Worm (Caenorhabditis elegans) whole organism, L1 larva: Measurements from ENCODE around the gene sri-74.

Experiments used
- C04F5.9 ChIP-seq: sonication (generic microtip); optimal IDR thresholded peaks from 2 replicates; lab custom pipeline; 2016; ENCODE audit warnings: missing genetic modification characterization, missing compliant biosample characterization
- C16A3.4 ChIP-seq: fragments of 150-350 bp; optimal IDR thresholded peaks from 2 replicates; lab custom pipeline; 2014; ENCODE audit warnings: missing biosample characterization, missing genetic modification characterization
- C34B4.2 ChIP-seq: sonication (generic microtip); optimal IDR thresholded peaks from 2 replicates; lab custom pipeline; 2017; ENCODE audit warnings: mild to moderate bottlenecking, missing genetic modification characterization, missing compliant biosample characterization
- Y116A8C.19 ChIP-seq: sonication (generic microtip); optimal IDR thresholded peaks from 2 replicates; lab custom pipeline; 2016; ENCODE audit warnings: missing compliant biosample characterization, missing genetic modification characterization, borderline replicate concordance
- alr-1 ChIP-seq: fragments of 200-800 bp; sonication (Bioruptor generic); optimal IDR thresholded peaks from 2 replicates; lab custom pipeline; 2018; ENCODE audit warnings: borderline replicate concordance, mild to moderate bottlenecking, missing genetic modification characterization, missing compliant biosample characterization
- aly-2 ChIP-seq: fragments of 150-350 bp; optimal IDR thresholded peaks from 2 replicates; lab custom pipeline; 2014; ENCODE audit warnings: missing biosample characterization, missing genetic modification characterization
- blmp-1 ChIP-seq: fragments of 150-350 bp; optimal IDR thresholded peaks from 2 replicates; lab custom pipeline; 2014; ENCODE audit warnings: missing biosample characterization, missing genetic modification characterization
- ceh-82 ChIP-seq, 3 experiments: fragments of 150-350 bp in 1 of 3; sonication (generic microtip) in 2 of 3; optimal IDR thresholded peaks; 2 replicates each; lab custom pipeline; 2014 to 2017; ENCODE audit warnings: missing biosample characterization in 3 of 3, missing genetic modification characterization in 3 of 3
- ceh-88 ChIP-seq: fragments of 200-800 bp; sonication (Bioruptor generic); IDR thresholded peaks from 2 replicates; pipeline ENCODE4 v1.3.6; 2022; ENCODE audit warnings: missing genetic modification characterization, missing compliant biosample characterization
- ces-1 ChIP-seq: fragments of 150-350 bp; optimal IDR thresholded peaks from 2 replicates; lab custom pipeline; 2014; ENCODE audit warnings: missing biosample characterization, missing genetic modification reagents, missing genetic modification characterization
- dpl-1 ChIP-seq, 3 experiments: fragments of 150-350 bp in 2 of 3; sonication (generic microtip) in 1 of 3; optimal IDR thresholded peaks; 2 replicates each; lab custom pipeline; 2014 to 2017; ENCODE audit warnings: missing biosample characterization in 3 of 3, missing genetic modification characterization in 3 of 3, missing genetic modification reagents in 3 of 3
- egl-13 ChIP-seq: sonication (generic microtip); optimal IDR thresholded peaks from 2 replicates; lab custom pipeline; 2016; ENCODE audit warnings: missing genotype, missing genetic modification reagents, missing genetic modification characterization, missing compliant biosample characterization
- egl-27 ChIP-seq, 2 experiments: fragments of 150-350 bp in 1 of 2; sonication (generic microtip); optimal IDR thresholded peaks; 3 replicates each; lab custom pipeline; 2017 to 2018; ENCODE audit warnings: missing biosample characterization in 2 of 2, missing genetic modification characterization in 2 of 2, missing genetic modification reagents in 2 of 2
- elt-2 ChIP-seq: sonication (generic microtip); optimal IDR thresholded peaks from 2 replicates; lab custom pipeline; 2016; ENCODE audit warnings: missing genetic modification characterization, mild to moderate bottlenecking, inconsistent platforms, missing compliant biosample characterization, missing genetic modification reagents
- elt-3 ChIP-seq, 6 experiments: fragments of 150-350 bp in 1 of 6; sonication (generic microtip); optimal IDR thresholded peaks; 2 replicates each; lab custom pipeline; 2017 to 2018; ENCODE audit warnings: missing biosample characterization in 6 of 6, missing genetic modification characterization in 6 of 6, inconsistent platforms in 1 of 6
- fkh-8 ChIP-seq: sonication (generic microtip); optimal IDR thresholded peaks from 2 replicates; lab custom pipeline; 2016; ENCODE audit warnings: mild to moderate bottlenecking, missing genetic modification characterization, missing compliant biosample characterization
- hpl-2 ChIP-seq: fragments of 150-350 bp; optimal IDR thresholded peaks from 2 replicates; lab custom pipeline; 2014; ENCODE audit warnings: missing biosample characterization, missing genetic modification reagents, missing genetic modification characterization
- jun-1 ChIP-seq: fragments of 150-350 bp; optimal IDR thresholded peaks from 2 replicates; lab custom pipeline; 2014; ENCODE audit warnings: missing biosample characterization, missing genetic modification reagents, missing genetic modification characterization
- lin-14 ChIP-seq: fragments of 200-800 bp; sonication (Bioruptor generic); optimal IDR thresholded peaks from 2 replicates; lab custom pipeline; 2018; ENCODE audit warnings: mild to moderate bottlenecking, missing genetic modification characterization, moderate library complexity, missing compliant biosample characterization
- lin-15B ChIP-seq: fragments of 150-350 bp; sonication (generic microtip); optimal IDR thresholded peaks from 3 replicates; lab custom pipeline; 2014; ENCODE audit warnings: missing biosample characterization, missing genetic modification characterization
- lin-35 ChIP-seq, 2 experiments: fragments of 150-350 bp; optimal IDR thresholded peaks; 2 replicates each; lab custom pipeline; 2014; ENCODE audit warnings: missing biosample characterization in 2 of 2, missing genetic modification characterization in 2 of 2, missing genetic modification reagents in 2 of 2
- lin-39 ChIP-seq: fragments of 150-350 bp; optimal IDR thresholded peaks from 2 replicates; lab custom pipeline; 2014; ENCODE audit warnings: missing biosample characterization, missing genetic modification reagents, missing genetic modification characterization
- mab-9 ChIP-seq: fragments of 200-800 bp; sonication (Bioruptor generic); IDR thresholded peaks from 2 replicates; pipeline ENCODE4 v1.3.6; 2022; ENCODE audit warnings: missing genetic modification reagents, missing genetic modification characterization, missing compliant biosample characterization
- nhr-12 ChIP-seq: sonication (generic microtip); optimal IDR thresholded peaks from 2 replicates; lab custom pipeline; 2017; ENCODE audit warnings: missing biosample characterization, missing genetic modification characterization
- nhr-19 ChIP-seq: fragments of 200-800 bp; sonication (Bioruptor generic); conservative IDR thresholded peaks from 2 replicates; pipeline ENCODE4 v1.3.6; 2022; ENCODE audit warnings: missing genetic modification characterization, missing compliant biosample characterization
- nhr-20 ChIP-seq: sonication (generic microtip); optimal IDR thresholded peaks from 2 replicates; lab custom pipeline; 2016; ENCODE audit warnings: mild to moderate bottlenecking, missing genetic modification characterization, missing compliant biosample characterization
- nhr-28 ChIP-seq: fragments of 150-350 bp; optimal IDR thresholded peaks from 2 replicates; lab custom pipeline; 2014; ENCODE audit warnings: missing biosample characterization, missing genetic modification characterization
- nhr-71 ChIP-seq: sonication (generic microtip); optimal IDR thresholded peaks from 2 replicates; lab custom pipeline; 2016; ENCODE audit warnings: mild to moderate bottlenecking, missing genetic modification characterization, moderate library complexity, missing compliant biosample characterization
- nhr-77 ChIP-seq: fragments of 150-350 bp; optimal IDR thresholded peaks from 2 replicates; lab custom pipeline; 2014; ENCODE audit warnings: missing biosample characterization, missing genetic modification characterization
- nhr-90 ChIP-seq: sonication (generic microtip); optimal IDR thresholded peaks from 2 replicates; lab custom pipeline; 2016; ENCODE audit warnings: mild to moderate bottlenecking, missing genetic modification characterization, missing compliant biosample characterization; ENCODE audit not compliant: poor library complexity
- pax-3 ChIP-seq: fragments of 200-800 bp; sonication (Bioruptor generic); optimal IDR thresholded peaks from 2 replicates; lab custom pipeline; 2018; ENCODE audit warnings: mild to moderate bottlenecking, missing genetic modification characterization, moderate library complexity, missing compliant biosample characterization
- rnt-1 ChIP-seq: sonication (generic microtip); optimal IDR thresholded peaks from 2 replicates; lab custom pipeline; 2016; ENCODE audit warnings: mild to moderate bottlenecking, missing genetic modification characterization, moderate library complexity, missing compliant biosample characterization
- skn-1 ChIP-seq: fragments of 150-350 bp; optimal IDR thresholded peaks from 2 replicates; lab custom pipeline; 2014; ENCODE audit warnings: missing biosample characterization, missing genetic modification characterization
- snpc-4 ChIP-seq: fragments of 150-350 bp; optimal IDR thresholded peaks from 2 replicates; lab custom pipeline; 2014; ENCODE audit warnings: missing biosample characterization, missing genetic modification characterization
- sptf-1 ChIP-seq: fragments of 150-350 bp; optimal IDR thresholded peaks from 2 replicates; lab custom pipeline; 2014; ENCODE audit warnings: missing biosample characterization, missing genetic modification characterization
- sup-37 ChIP-seq: fragments of 200-800 bp; sonication (Bioruptor generic); optimal IDR thresholded peaks from 2 replicates; lab custom pipeline; 2018; ENCODE audit warnings: mild to moderate bottlenecking, missing genetic modification characterization, missing compliant biosample characterization
- unc-130 ChIP-seq: fragments of 150-350 bp; optimal IDR thresholded peaks from 2 replicates; lab custom pipeline; 2017; ENCODE audit warnings: missing biosample characterization, missing genetic modification characterization, inconsistent platforms
- unc-30 ChIP-seq: sonication (generic microtip); optimal IDR thresholded peaks from 2 replicates; lab custom pipeline; 2017; ENCODE audit warnings: missing biosample characterization, missing genetic modification characterization
- unc-62 ChIP-seq: fragments of 150-350 bp; optimal IDR thresholded peaks from 2 replicates; lab custom pipeline; 2014; ENCODE audit warnings: missing biosample characterization, missing genetic modification reagents, missing genetic modification characterization
- unc-86 ChIP-seq: sonication (generic microtip); optimal IDR thresholded peaks from 2 replicates; lab custom pipeline; 2016; ENCODE audit warnings: missing genetic modification characterization, missing compliant biosample characterization
- vab-15 ChIP-seq: sonication (generic microtip); optimal IDR thresholded peaks from 2 replicates; lab custom pipeline; 2017; ENCODE audit warnings: missing genotype, mild to moderate bottlenecking, missing genetic modification characterization, missing compliant biosample characterization
- ztf-4 ChIP-seq: fragments of 150-350 bp; optimal IDR thresholded peaks from 2 replicates; lab custom pipeline; 2014; ENCODE audit warnings: missing biosample characterization, missing genetic modification characterization

Gene sri-74

ce11 chrII:2564899-2565298 is 18.0 kb downstream of the sri-74 start, which contains the start of gene usp-39 (continued):
- no peak for TF ChIP-seq lin-14 (GFP tag; lab: Kevin White, UChicago)
- TF ChIP-seq C16A3.4 (tag; lab: Kevin White, UChicago): peak; percentile 59
- TF ChIP-seq elt-2 (tag; lab: Kevin White, UChicago): peak; percentile 67
- peak; percentile 67 to 79 for TF ChIP-seq lin-35 (GFP tag; optimal IDR thresholded peaks at IDR 0.05; lab: Kevin White, UChicago)
- peak; percentile 48 for TF ChIP-seq ztf-4 (tag; lab: Kevin White, UChicago)
- peak; percentile 84 for TF ChIP-seq nhr-19 (GFP tag; lab: Robert Waterston, UW)
- TF ChIP-seq sptf-1 (tag; lab: Kevin White, UChicago): no peak
- TF ChIP-seq ceh-88 (GFP tag; lab: Robert Waterston, UW): peak; percentile 69; the same call in 1 of the 2 replicates
- no peak for TF ChIP-seq nhr-90 (tag; lab: Kevin White, UChicago)
- TF ChIP-seq nhr-12: no peak
- TF ChIP-seq ceh-82 (tag; optimal IDR thresholded peaks at IDR 0.05; lab: Kevin White, UChicago): peak; percentile 69 to 91 (median 83)
- no peak for TF ChIP-seq nhr-71 (tag; lab: Kevin White, UChicago)
- TF ChIP-seq blmp-1 (tag; lab: Kevin White, UChicago): peak; percentile 60
- TF ChIP-seq egl-27 (tag; optimal IDR thresholded peaks at IDR 0.05; lab: Kevin White, UChicago): no peak
- peak; percentile 76 for TF ChIP-seq snpc-4 (tag; lab: Kevin White, UChicago)
- no peak for TF ChIP-seq egl-13 (tag; lab: Kevin White, UChicago)
- TF ChIP-seq skn-1 (tag; lab: Kevin White, UChicago): peak; percentile 24
- TF ChIP-seq C04F5.9 (tag; lab: Kevin White, UChicago): peak; percentile 79
- no peak for TF ChIP-seq Y116A8C.19 (tag; lab: Kevin White, UChicago)
- TF ChIP-seq dpl-1 (GFP tag; optimal IDR thresholded peaks at IDR 0.05; lab: Kevin White, UChicago): peak; percentile 75 to 87 (median 81)
- TF ChIP-seq nhr-28: no peak
- peak in 2 of 6 experiments; percentile 23 to 73 for TF ChIP-seq elt-3 (tag; optimal IDR thresholded peaks at IDR 0.05; lab: Kevin White, UChicago)
- TF ChIP-seq mab-9: no peak
- peak; percentile 12 for TF ChIP-seq jun-1 (tag; lab: Kevin White, UChicago)
- TF ChIP-seq nhr-20 (tag; lab: Kevin White, UChicago): no peak
- no peak for TF ChIP-seq alr-1 (tag; lab: Kevin White, UChicago)
- peak; percentile 17 for TF ChIP-seq ces-1 (GFP tag; lab: Kevin White, UChicago)
- TF ChIP-seq hpl-2 (GFP tag; lab: Kevin White, UChicago): no peak
- TF ChIP-seq vab-15: no peak
- TF ChIP-seq lin-15B (tag; lab: Kevin White, UChicago): peak; percentile 66
- no peak for TF ChIP-seq fkh-8 (tag; lab: Kevin White, UChicago)
- no peak for TF ChIP-seq nhr-77 (tag; lab: Kevin White, UChicago)
- TF ChIP-seq pax-3 (tag; lab: Kevin White, UChicago): peak; percentile 56
- no peak for TF ChIP-seq rnt-1 (tag; lab: Kevin White, UChicago)

- TF ChIP-seq lin-14 (GFP tag; lab: Kevin White, UChicago) (no peak), unc-62 (GFP tag; lab: Kevin White, UChicago) (no peak), vab-15 (no peak), pax-3 (tag; lab: Kevin White, UChicago) (no peak), lin-39 (tag; lab: Kevin White, UChicago) (no peak), unc-130 (tag; lab: Kevin White, UChicago) (no peak), skn-1 (tag; lab: Kevin White, UChicago) (no peak), aly-2 (tag; lab: Kevin White, UChicago) (no peak), Y116A8C.19 (tag; lab: Kevin White, UChicago) (no peak), unc-30 (tag; lab: Kevin White, UChicago) (no peak), sup-37 (GFP tag; lab: Kevin White, UChicago) (no peak), ceh-82 (tag; optimal IDR thresholded peaks at IDR 0.05; lab: Kevin White, UChicago) (no peak), unc-86 (no peak), C34B4.2 (tag; lab: Kevin White, UChicago) (no peak)
- TF ChIP-seq, all 84 proteins: peak for 0
Observed at ce11 chrII:2563973-2564372, 19.0 kb downstream of the sri-74 start, which contains the start of gene nep-18. Gene nep-18 (minus strand): TSS chrII:2564073.
